Fruit fly (Drosophila melanogaster) whole organism: Measurements from ENCODE around the gene Ccdc56.

Experiments used
- CG8478 ChIP-seq: fragments of >200 bp; optimal IDR thresholded peaks from 2 replicates; lab custom pipeline; 2018; ENCODE audit warnings: inconsistent platforms
- Dll ChIP-seq: fragments of >200 bp; optimal IDR thresholded peaks from 2 replicates; lab custom pipeline; 2017
- EcR ChIP-seq, 2 experiments: fragments of >200 bp; optimal IDR thresholded peaks; 2 replicates each; lab custom pipeline; 2017; ENCODE audit warnings: missing biosample characterization in 2 of 2, missing genetic modification characterization in 2 of 2, missing genetic modification reagents in 2 of 2
- pan ChIP-seq: fragments of >200 bp; optimal IDR thresholded peaks from 2 replicates; lab custom pipeline; 2017
- psq ChIP-seq: fragments of >200 bp; optimal IDR thresholded peaks from 2 replicates; lab custom pipeline; 2017
- usp ChIP-seq: fragments of >200 bp; optimal IDR thresholded peaks from 2 replicates; lab custom pipeline; 2017; ENCODE audit warnings: missing biosample characterization, missing genetic modification characterization, mixed read lengths

Ccdc56 gene

dm6 chr3L:11720780-11721179, 12.0 kb downstream of the Ccdc56 start, which contains the start of gene Bmcp:
Gene Bmcp (plus strand): TSS chr3L:11720934.
- no peak for TF ChIP-seq psq
- no peak for TF ChIP-seq usp (GFP tag; lab: Kevin White, UChicago)
- no peak for TF ChIP-seq CG8478 (lab: Kevin White, UChicago)
- no peak for TF ChIP-seq pan
- no peak for TF ChIP-seq Dll (lab: Kevin White, UChicago)
- TF ChIP-seq EcR (GFP tag; optimal IDR thresholded peaks at IDR 0.05; lab: Kevin White, UChicago): no peak

DNA sequence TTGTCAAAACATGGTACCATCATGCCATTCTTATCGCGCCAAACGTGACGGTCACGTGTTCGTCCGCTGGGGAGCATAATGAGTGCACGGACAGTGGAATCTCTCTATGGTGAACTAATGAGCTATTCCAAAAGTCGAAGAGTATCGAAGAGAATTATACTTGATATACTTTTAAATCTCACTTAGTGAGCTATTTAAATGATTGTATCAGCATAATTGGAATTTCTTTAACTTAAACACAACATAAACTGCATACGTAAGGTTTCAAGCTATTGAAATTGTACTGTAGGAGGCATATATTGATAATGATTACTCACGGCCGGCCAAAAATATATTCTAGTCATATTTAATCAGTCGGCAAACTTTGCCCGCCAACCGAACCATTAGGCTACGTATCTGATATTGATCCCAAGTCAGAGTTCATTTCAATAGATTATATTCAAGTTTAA, 12.7 kb downstream of the Ccdc56 start:
- no peak for TF ChIP-seq pan
- no peak for TF ChIP-seq Dll (lab: Kevin White, UChicago)
- no peak for TF ChIP-seq EcR (GFP tag; optimal IDR thresholded peaks at IDR 0.05; lab: Kevin White, UChicago)
- no peak for TF ChIP-seq psq
- no peak for TF ChIP-seq usp (GFP tag; lab: Kevin White, UChicago)
- no peak for TF ChIP-seq CG8478 (lab: Kevin White, UChicago)

DNA sequence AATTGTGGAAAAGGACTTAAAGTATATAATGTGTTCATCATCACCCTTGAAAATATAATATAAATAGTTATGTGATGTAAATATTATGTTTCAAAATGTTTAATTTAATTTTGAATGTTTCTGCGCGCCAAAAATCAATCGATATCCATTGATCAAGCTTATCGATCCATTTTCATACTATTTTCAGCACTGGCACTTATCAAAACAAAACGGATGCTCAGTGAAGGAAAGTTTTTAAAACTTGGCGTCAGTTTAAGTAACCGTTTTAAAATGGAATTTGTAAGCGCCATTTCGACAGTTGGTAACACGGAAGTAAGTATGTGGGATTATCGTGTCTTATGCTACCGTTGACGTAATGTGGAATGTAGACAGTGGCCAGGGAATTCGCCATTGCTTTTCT, 19.4 kb downstream of the Ccdc56 start, which contains the start of gene sunn:
sunn (plus strand) TSS at position 202 of the 400 bp plus-strand sequence.
- TF ChIP-seq EcR (GFP tag; optimal IDR thresholded peaks at IDR 0.05; lab: Kevin White, UChicago) (no peak), pan (no peak), psq (no peak), CG8478 (lab: Kevin White, UChicago) (no peak), usp (GFP tag; lab: Kevin White, UChicago) (no peak), Dll (lab: Kevin White, UChicago) (no peak)

dm6 chr3L:11731841-11732240, 23.1 kb downstream of the Ccdc56 start, which contains the start of gene CG32087:
Gene CG32087 (plus strand): TSS chr3L:11732141.
- TF ChIP-seq Dll (lab: Kevin White, UChicago) (no peak), usp (GFP tag; lab: Kevin White, UChicago) (no peak), pan (no peak), psq (no peak), CG8478 (lab: Kevin White, UChicago) (no peak)

DNA sequence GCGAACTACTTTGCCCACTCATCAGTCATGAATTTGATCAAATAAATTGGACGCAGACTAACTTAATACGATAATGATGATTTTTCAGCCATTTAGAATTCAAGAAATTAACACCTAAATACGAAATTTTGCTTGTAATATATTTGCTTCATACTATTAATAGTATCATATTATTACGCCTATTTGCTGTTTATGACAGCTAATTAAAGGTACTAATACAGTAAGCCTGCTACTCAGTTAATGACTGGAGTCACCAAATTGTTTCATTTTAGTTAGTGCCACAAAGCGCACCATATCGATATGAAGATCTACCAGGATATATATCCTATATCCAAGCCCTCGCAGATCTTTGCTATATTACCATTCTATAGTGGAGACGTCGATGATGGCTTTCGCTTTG, 42.2 kb downstream of the Ccdc56 start, which contains the start of gene Gr68a:
Gr68a (plus strand) TSS at position 301 of the 400 bp plus-strand sequence.
- TF ChIP-seq CG8478 (lab: Kevin White, UChicago) (no peak), psq (no peak), pan (no peak), usp (GFP tag; lab: Kevin White, UChicago) (no peak), Dll (lab: Kevin White, UChicago) (no peak), EcR (GFP tag; optimal IDR thresholded peaks at IDR 0.05; lab: Kevin White, UChicago) (no peak)
